Worm (Caenorhabditis elegans) whole organism, L3 larva: ENCODE results near the gene C14C6.2.
A peak's percentile ranks its signal among the peaks of the same experiment; 100 is the strongest.

Experiments used
- R02D3.7 ChIP-seq: fragments of 150-350 bp; optimal IDR thresholded peaks from 2 replicates; lab custom pipeline; 2014; ENCODE audit warnings: missing biosample characterization, missing genetic modification characterization
- aly-2 ChIP-seq: fragments of 150-350 bp; optimal IDR thresholded peaks from 2 replicates; lab custom pipeline; 2014; ENCODE audit warnings: missing biosample characterization, missing genetic modification characterization
- ama-1 ChIP-seq: fragments of 150-350 bp; optimal IDR thresholded peaks from 2 replicates; lab custom pipeline; 2018
- ceh-28 ChIP-seq: fragments of 150-350 bp; optimal IDR thresholded peaks from 2 replicates; lab custom pipeline; 2014; ENCODE audit warnings: missing biosample characterization, missing genetic modification reagents, missing genetic modification characterization
- ceh-82 ChIP-seq: fragments of 150-350 bp; optimal IDR thresholded peaks from 2 replicates; lab custom pipeline; 2014; ENCODE audit warnings: missing biosample characterization, missing genetic modification characterization
- ceh-9 ChIP-seq: sonication (generic microtip); optimal IDR thresholded peaks from 2 replicates; lab custom pipeline; 2018; ENCODE audit warnings: missing biosample characterization, missing genetic modification characterization
- daf-12 ChIP-seq: fragments of 150-350 bp; optimal IDR thresholded peaks from 2 replicates; lab custom pipeline; 2014; ENCODE audit warnings: missing biosample characterization, missing genetic modification reagents, missing genetic modification characterization
- egl-27 ChIP-seq: sonication (generic microtip); optimal IDR thresholded peaks from 4 replicates; lab custom pipeline; 2017; ENCODE audit warnings: missing biosample characterization, missing genetic modification reagents, missing genetic modification characterization
- egl-5 ChIP-seq: fragments of 150-350 bp; optimal IDR thresholded peaks from 2 replicates; lab custom pipeline; 2017; ENCODE audit warnings: missing biosample characterization, missing genetic modification reagents, missing genetic modification characterization, inconsistent platforms
- elt-1 ChIP-seq: fragments of 150-350 bp; optimal IDR thresholded peaks from 2 replicates; lab custom pipeline; 2014; ENCODE audit warnings: missing biosample characterization, missing genetic modification characterization
- elt-3 ChIP-seq, 3 experiments: fragments of 150-350 bp in 1 of 3; sonication (generic microtip) in 2 of 3; optimal IDR thresholded peaks; 2 replicates in 2 of 3; 4 replicates in 1 of 3; lab custom pipeline; 2014 to 2017; ENCODE audit warnings: missing biosample characterization in 3 of 3, missing genetic modification characterization in 3 of 3
- eor-1 ChIP-seq, 2 experiments: fragments of 150-350 bp; optimal IDR thresholded peaks; 2 replicates each; lab custom pipeline; 2014 to 2018; ENCODE audit warnings: missing biosample characterization in 2 of 2, missing genetic modification characterization in 2 of 2
- fkh-10 ChIP-seq: sonication (generic microtip); optimal IDR thresholded peaks from 2 replicates; lab custom pipeline; 2017; ENCODE audit warnings: missing biosample characterization, missing genetic modification reagents, missing genetic modification characterization
- fkh-2 ChIP-seq: fragments of 150-350 bp; optimal IDR thresholded peaks from 2 replicates; lab custom pipeline; 2014; ENCODE audit warnings: missing biosample characterization, missing genetic modification reagents, missing genetic modification characterization
- hmg-11 ChIP-seq: sonication (generic microtip); optimal IDR thresholded peaks from 2 replicates; lab custom pipeline; 2016; ENCODE audit warnings: missing genetic modification characterization, missing compliant biosample characterization
- jun-1 ChIP-seq: fragments of 150-350 bp; optimal IDR thresholded peaks from 2 replicates; lab custom pipeline; 2014; ENCODE audit warnings: missing biosample characterization, missing genetic modification reagents, missing genetic modification characterization
- lin-15B ChIP-seq: fragments of 150-350 bp; optimal IDR thresholded peaks from 2 replicates; lab custom pipeline; 2014; ENCODE audit warnings: missing biosample characterization, missing genetic modification characterization
- mdl-1 ChIP-seq: fragments of 150-350 bp; optimal IDR thresholded peaks from 2 replicates; lab custom pipeline; 2014; ENCODE audit warnings: missing biosample characterization, missing genetic modification characterization
- mml-1 ChIP-seq: fragments of 150-350 bp; sonication (generic microtip); optimal IDR thresholded peaks from 3 replicates; lab custom pipeline; 2014; ENCODE audit warnings: missing biosample characterization, missing genetic modification characterization
- nfya-1 ChIP-seq: sonication (generic microtip); optimal IDR thresholded peaks from 2 replicates; lab custom pipeline; 2017; ENCODE audit warnings: missing genetic modification characterization, mild to moderate bottlenecking, missing compliant biosample characterization, antibody characterized with exemption, moderate library complexity; ENCODE audit not compliant: insufficient read depth
- nhr-12 ChIP-seq: fragments of 150-350 bp; optimal IDR thresholded peaks from 2 replicates; lab custom pipeline; 2014; ENCODE audit warnings: missing biosample characterization, missing genetic modification characterization
- nhr-23 ChIP-seq: fragments of 150-350 bp; optimal IDR thresholded peaks from 2 replicates; lab custom pipeline; 2014; ENCODE audit warnings: missing biosample characterization, missing genetic modification reagents, missing genetic modification characterization
- nhr-25 ChIP-seq: sonication (generic microtip); optimal IDR thresholded peaks from 2 replicates; lab custom pipeline; 2017; ENCODE audit warnings: missing biosample characterization, missing genetic modification characterization
- nhr-28 ChIP-seq: fragments of 150-350 bp; optimal IDR thresholded peaks from 2 replicates; lab custom pipeline; 2014; ENCODE audit warnings: missing biosample characterization, missing genetic modification characterization
- nhr-67 ChIP-seq: fragments of 150-350 bp; optimal IDR thresholded peaks from 2 replicates; lab custom pipeline; 2014; ENCODE audit warnings: missing biosample characterization, missing genetic modification characterization
- nhr-77 ChIP-seq: fragments of 150-350 bp; optimal IDR thresholded peaks from 2 replicates; lab custom pipeline; 2014; ENCODE audit warnings: missing biosample characterization, missing genetic modification characterization
- pha-4 ChIP-seq: fragments of 150-350 bp; optimal IDR thresholded peaks from 2 replicates; lab custom pipeline; 2014; ENCODE audit warnings: missing biosample characterization, missing genetic modification reagents, missing genetic modification characterization
- pqm-1 ChIP-seq: fragments of 150-350 bp; optimal IDR thresholded peaks from 2 replicates; lab custom pipeline; 2017; ENCODE audit warnings: missing biosample characterization, missing genetic modification characterization, inconsistent platforms
- sea-2 ChIP-seq: fragments of 150-350 bp; sonication (generic microtip); optimal IDR thresholded peaks from 4 replicates; lab custom pipeline; 2014; ENCODE audit warnings: missing biosample characterization, missing genetic modification reagents, missing genetic modification characterization
- snpc-4 ChIP-seq: fragments of 150-350 bp; optimal IDR thresholded peaks from 2 replicates; lab custom pipeline; 2014; ENCODE audit warnings: missing biosample characterization, missing genetic modification characterization
- tbx-2 ChIP-seq: sonication (generic microtip); optimal IDR thresholded peaks from 2 replicates; lab custom pipeline; 2016; ENCODE audit warnings: mild to moderate bottlenecking, missing genetic modification characterization, missing compliant biosample characterization
- unc-39 ChIP-seq: sonication (generic microtip); optimal IDR thresholded peaks from 4 replicates; lab custom pipeline; 2017; ENCODE audit warnings: missing biosample characterization, missing genetic modification characterization
- unc-62 ChIP-seq: fragments of 150-350 bp; sonication (generic microtip); optimal IDR thresholded peaks from 4 replicates; lab custom pipeline; 2014; ENCODE audit warnings: missing biosample characterization, missing genetic modification reagents, missing genetic modification characterization
- ztf-11 ChIP-seq: fragments of 150-350 bp; optimal IDR thresholded peaks from 2 replicates; lab custom pipeline; 2014; ENCODE audit warnings: missing biosample characterization, missing genetic modification characterization

The C14C6.2 gene

DNA sequence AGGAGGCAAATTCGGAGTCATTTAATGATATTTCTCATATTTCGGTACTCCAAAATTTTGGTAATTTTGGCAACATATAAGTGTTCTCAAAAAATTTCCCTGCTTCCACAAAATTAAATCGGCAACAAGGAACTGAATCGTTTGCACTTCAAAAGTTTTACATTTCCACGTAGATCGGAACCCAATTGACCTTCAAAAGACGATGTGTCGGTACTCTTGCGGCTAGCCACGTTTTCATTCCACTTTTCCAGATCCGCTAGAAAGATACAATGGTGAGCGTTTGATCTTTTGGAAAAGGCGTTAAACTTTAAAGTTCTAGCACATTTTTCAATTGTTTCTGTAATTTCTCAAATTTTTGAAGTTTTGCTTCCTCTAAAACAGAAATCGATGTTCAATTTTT is 34.0 kb downstream of the C14C6.2 start:
- TF ChIP-seq hmg-11 (tag; lab: Kevin White, UChicago) (no peak), jun-1 (no peak), elt-1 (tag; lab: Kevin White, UChicago) (peak; percentile 88), ceh-28 (no peak), sea-2 (no peak), aly-2 (tag; lab: Kevin White, UChicago) (no peak), daf-12 (tag; lab: Kevin White, UChicago) (no peak), egl-27 (tag; lab: Kevin White, UChicago) (no peak), pha-4 (tag; lab: Kevin White, UChicago) (no peak), fkh-10 (GFP tag; lab: Kevin White, UChicago) (no peak), nhr-25 (tag; lab: Kevin White, UChicago) (peak; percentile 40), unc-62 (GFP tag; lab: Kevin White, UChicago) (no peak), nhr-67 (tag; lab: Kevin White, UChicago) (no peak), nhr-28 (tag; lab: Kevin White, UChicago) (no peak), fkh-2 (tag; lab: Kevin White, UChicago) (no peak), nhr-23 (tag; lab: Kevin White, UChicago) (peak; percentile 59), ama-1 (no peak), R02D3.7 (tag; lab: Kevin White, UChicago) (no peak), tbx-2 (tag; lab: Kevin White, UChicago) (no peak), nhr-12 (tag; lab: Kevin White, UChicago) (no peak), snpc-4 (tag; lab: Kevin White, UChicago) (no peak)

DNA sequence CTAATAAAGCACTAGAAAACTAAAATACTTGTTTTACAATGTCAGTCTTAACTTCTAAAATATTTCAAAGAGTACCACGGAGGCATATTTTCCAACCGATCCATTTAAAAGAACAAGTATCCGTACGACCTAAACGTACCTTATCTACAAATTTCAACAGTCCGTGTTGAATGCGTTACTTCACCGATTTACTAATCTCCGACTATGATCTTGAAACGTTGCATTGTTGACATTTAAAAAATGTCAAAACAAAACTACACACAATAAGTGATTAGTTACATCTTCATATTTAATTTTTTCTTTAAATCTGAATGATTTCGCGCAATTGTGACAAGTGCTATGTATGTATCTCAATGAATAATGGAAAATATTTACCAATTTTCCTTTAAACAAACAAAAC is 34.9 kb downstream of the C14C6.2 start:
- TF ChIP-seq elt-1 (tag; lab: Kevin White, UChicago) = peak; percentile 85
- no peak for TF ChIP-seq lin-15B
- peak; percentile 58 for TF ChIP-seq nhr-23 (tag; lab: Kevin White, UChicago)

DNA sequence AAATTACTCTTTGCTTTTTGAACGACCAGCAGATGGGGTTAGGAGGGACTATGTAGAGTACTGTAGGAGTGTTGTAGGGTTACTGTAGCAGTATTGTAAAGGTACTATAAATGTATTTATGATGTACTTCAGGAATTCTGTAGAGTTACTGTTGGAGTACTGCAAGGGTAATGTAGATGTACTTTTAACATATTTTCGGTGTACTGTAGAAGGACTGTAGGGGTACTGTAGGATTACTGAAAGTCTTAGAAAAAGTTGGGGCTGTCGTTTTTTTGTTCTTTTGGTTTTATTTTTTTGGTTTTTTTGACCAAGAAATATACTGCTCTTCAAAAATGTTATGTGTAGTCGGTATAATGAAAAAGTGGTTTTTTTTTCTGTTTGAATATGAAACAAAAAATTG is 35.7 kb downstream of the C14C6.2 start:
- TF ChIP-seq egl-27 (tag; lab: Kevin White, UChicago) (no peak), nhr-77 (no peak), R02D3.7 (tag; lab: Kevin White, UChicago) (no peak), ceh-82 (tag; lab: Kevin White, UChicago) (no peak), nhr-25 (tag; lab: Kevin White, UChicago) (no peak), eor-1 (tag; optimal IDR thresholded peaks at IDR 0.05; lab: Kevin White, UChicago) (no peak), fkh-2 (tag; lab: Kevin White, UChicago) (no peak)

DNA sequence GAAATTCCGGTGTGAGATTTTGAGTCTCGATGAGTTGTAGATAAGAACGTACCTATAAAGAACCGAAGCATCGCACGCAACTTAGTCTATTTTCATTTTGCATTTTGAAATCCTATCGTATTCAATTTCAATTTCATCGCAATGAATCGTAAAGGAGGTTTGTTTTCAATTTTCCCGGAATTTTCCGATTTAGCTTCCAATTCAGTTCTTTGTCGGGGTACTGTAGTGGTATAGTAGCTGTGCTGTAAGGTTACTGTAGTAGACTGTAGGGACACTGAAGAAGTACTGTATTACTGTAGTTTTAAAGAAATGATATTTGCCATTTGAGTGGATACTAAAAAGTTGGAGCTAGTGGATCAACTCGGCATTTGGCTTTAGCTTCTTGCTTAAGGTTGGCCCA is 36.8 kb downstream of the C14C6.2 start:
- TF ChIP-seq R02D3.7 (tag; lab: Kevin White, UChicago) (no peak), hmg-11 (tag; lab: Kevin White, UChicago) (no peak), mdl-1 (tag; lab: Kevin White, UChicago) (no peak), jun-1 (no peak), ztf-11 (tag; lab: Kevin White, UChicago) (no peak), egl-27 (tag; lab: Kevin White, UChicago) (no peak)
- TF ChIP-seq, all 47 proteins: peak for 0

DNA sequence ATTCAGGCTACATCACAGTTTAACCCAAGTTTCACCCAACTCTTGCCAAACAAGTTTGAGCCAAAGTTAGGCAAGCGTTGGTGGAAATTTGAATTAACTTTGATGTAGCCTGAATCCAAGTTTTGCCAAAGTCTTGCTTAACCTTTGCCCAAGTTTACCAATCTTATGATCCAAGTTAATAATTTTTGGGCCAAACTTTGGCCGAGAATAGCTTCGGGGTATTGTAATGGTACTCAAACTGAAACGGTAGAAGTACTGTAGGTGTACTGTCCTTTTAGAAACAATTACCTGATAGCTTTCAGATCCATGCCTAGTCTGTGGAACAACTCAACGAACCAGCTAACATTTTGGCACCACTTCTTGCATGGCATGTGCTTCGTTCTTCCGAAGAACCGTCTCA is 37.3 kb downstream of the C14C6.2 start, which contains the start of gene nhr-251:
TSS of gene nhr-251 (plus strand) at position 301 of the 400 bp plus-strand sequence.
- TF ChIP-seq mml-1 (tag; lab: Kevin White, UChicago) = no peak
- no peak for TF ChIP-seq elt-3 (tag; optimal IDR thresholded peaks at IDR 0.05; lab: Kevin White, UChicago)
- no peak for TF ChIP-seq snpc-4 (tag; lab: Kevin White, UChicago)
- no peak for TF ChIP-seq egl-27 (tag; lab: Kevin White, UChicago)
- no peak for TF ChIP-seq pqm-1 (tag; lab: Kevin White, UChicago)
- TF ChIP-seq fkh-10 (GFP tag; lab: Kevin White, UChicago) = no peak
- no peak for TF ChIP-seq unc-39
- TF ChIP-seq egl-5 (tag; lab: Kevin White, UChicago) = no peak
- TF ChIP-seq tbx-2 (tag; lab: Kevin White, UChicago) = no peak
- TF ChIP-seq nfya-1 (tag; lab: Kevin White, UChicago) = no peak
- no peak for TF ChIP-seq mdl-1 (tag; lab: Kevin White, UChicago)
- no peak for TF ChIP-seq ceh-9 (tag; lab: Kevin White, UChicago)
- TF ChIP-seq jun-1 = no peak
- no peak for TF ChIP-seq ceh-82 (tag; lab: Kevin White, UChicago)
- no peak for TF ChIP-seq nhr-12 (tag; lab: Kevin White, UChicago)
- TF ChIP-seq ama-1 = no peak
- no peak for TF ChIP-seq daf-12 (tag; lab: Kevin White, UChicago)
